Worm (Caenorhabditis elegans) whole organism, mixed stage, embryonic: Measurements from ENCODE around the gene gar-1.

ENCODE experiments used
- elt-3 ChIP-seq: fragments of 150-350 bp; optimal IDR thresholded peaks from 2 replicates; lab custom pipeline; 2014; ENCODE audit warnings: missing biosample characterization, missing genetic modification characterization
- lsy-2 ChIP-seq: fragments of 150-350 bp; optimal IDR thresholded peaks from 2 replicates; lab custom pipeline; 2014; ENCODE audit warnings: missing biosample characterization, missing genetic modification characterization
- unc-39 ChIP-seq: fragments of 150-350 bp; optimal IDR thresholded peaks from 2 replicates; lab custom pipeline; 2014; ENCODE audit warnings: missing biosample characterization, missing genetic modification characterization

DNA sequence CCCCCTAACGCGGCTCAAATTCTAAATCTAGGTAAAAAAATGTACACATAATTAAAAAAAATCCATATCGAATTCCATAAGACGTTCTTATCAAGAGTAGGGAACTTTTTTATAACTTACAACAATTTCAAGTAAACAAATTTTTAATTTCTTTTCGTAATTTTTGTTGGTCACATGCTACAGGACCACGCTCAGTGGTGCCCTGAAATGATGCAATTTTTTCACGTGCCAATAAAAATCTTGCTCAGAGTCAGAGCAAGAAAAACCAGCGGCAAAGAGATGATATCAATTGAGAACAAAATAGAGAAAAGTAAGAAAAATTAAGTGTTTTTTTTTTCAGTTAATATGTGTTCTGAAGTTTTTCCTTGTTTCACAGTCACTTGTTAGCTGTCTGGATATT lies 47.2 kb upstream of the gar-1 start:
- TF ChIP-seq elt-3 (tag; lab: Kevin White, UChicago) (no peak), lsy-2 (tag; lab: Kevin White, UChicago) (no peak), unc-39 (tag; lab: Kevin White, UChicago) (no peak)
